Fruit fly (Drosophila melanogaster): ENCODE data around the gene Naglu.
A peak's percentile ranks its signal among the peaks of the same experiment; 100 is the strongest.

The Naglu gene

dm6 chr2L:8403286-8404270, 8.1 kb downstream of the Naglu start, which contains the start of gene emb (continued):
- TF ChIP-seq CG10431 (GFP tag; optimal IDR thresholded peaks at IDR 0.05) = no peak
- peak; percentile 89 for TF ChIP-seq nerfin-1 (tag; optimal IDR thresholded peaks at IDR 0.05)
- TF ChIP-seq grn (GFP tag; optimal IDR thresholded peaks at IDR 0.05) = no peak
- TF ChIP-seq ERR (GFP tag; optimal IDR thresholded peaks at IDR 0.05) = no peak
- TF ChIP-seq CG10543 (GFP tag; optimal IDR thresholded peaks at IDR 0.05) = no peak
- TF ChIP-seq scrt (GFP tag; optimal IDR thresholded peaks at IDR 0.05) = no peak
- peak; percentile 30 for TF ChIP-seq maf-S (GFP tag; optimal IDR thresholded peaks at IDR 0.05)
- peak; percentile 93 for TF ChIP-seq zen2 (GFP tag; IDR thresholded peaks at IDR 0.05; ENCODE audit: partially characterized antibody)
- TF ChIP-seq Trl (optimal IDR thresholded peaks at IDR 0.05) = no peak
- peak; percentile 50 for TF ChIP-seq Trl (GFP tag; optimal IDR thresholded peaks at IDR 0.05)
- no peak for TF ChIP-seq Nf-YC (tag; optimal IDR thresholded peaks at IDR 0.05)
- TF ChIP-seq CG34376 (GFP tag; optimal IDR thresholded peaks at IDR 0.05) = peak; percentile 24
- TF ChIP-seq CG2199 (GFP tag; IDR thresholded peaks at IDR 0.05) = no peak
- no peak for TF ChIP-seq Hand (GFP tag; optimal IDR thresholded peaks at IDR 0.05)
- no peak for TF ChIP-seq CG6175 (GFP tag; IDR thresholded peaks at IDR 0.05)
- peak; percentile 19 for TF ChIP-seq repo (GFP tag; optimal IDR thresholded peaks at IDR 0.05)
- TF ChIP-seq CG3281 (GFP tag; optimal IDR thresholded peaks at IDR 0.05) = peak; percentile 73
- peak; percentile 44 for TF ChIP-seq tx (GFP tag; optimal IDR thresholded peaks at IDR 0.05)
- TF ChIP-seq az2 (GFP tag; optimal IDR thresholded peaks at IDR 0.05) = peak; percentile 51
- peak; percentile 27 for TF ChIP-seq slp2 (GFP tag; optimal IDR thresholded peaks at IDR 0.05)

dm6 chr2L:8402928-8403285, 8.8 kb downstream of the Naglu start, which contains the start of gene fy:
Gene fy (minus strand): TSS chr2L:8403280.
- TF ChIP-seq Sox100B (GFP tag; optimal IDR thresholded peaks at IDR 0.05) (peak; percentile 22), cg (GFP tag; optimal IDR thresholded peaks at IDR 0.05) (no peak), CG17385 (GFP tag; optimal IDR thresholded peaks at IDR 0.05) (peak; percentile 91), CG5180 (GFP tag; optimal IDR thresholded peaks at IDR 0.05) (peak; percentile 96)

dm6 chr2L:8399863-8400598, 11.6 kb downstream of the Naglu start, which contains the start of gene CG31898:
Gene CG31898 (plus strand): TSS chr2L:8400421.
- TF ChIP-seq pzg (GFP tag; optimal IDR thresholded peaks at IDR 0.05) (peak; percentile 43), Dref (GFP tag; IDR thresholded peaks at IDR 0.05) (peak; percentile 78), CG15514 (GFP tag; optimal IDR thresholded peaks at IDR 0.05) (peak; percentile 16), ttk (GFP tag; IDR thresholded peaks at IDR 0.05) (no peak), zen2 (GFP tag; IDR thresholded peaks at IDR 0.05; ENCODE audit: partially characterized antibody) (no peak; the same call in 2 of the 3 replicates), CG10267 (tag; optimal IDR thresholded peaks at IDR 0.05) (peak; percentile 23), unc-4 (GFP tag; IDR thresholded peaks at IDR 0.05; ENCODE audit: partially characterized antibody) (0 out of 2 replicates have a peak, but pooled peaks have one; percentile 26), nerfin-2 (GFP tag; IDR thresholded peaks at IDR 0.05; ENCODE audit: partially characterized antibody) (peak; percentile 48; the same call in 1 of the 2 replicates), CG11560 (tag; IDR thresholded peaks at IDR 0.05) (peak; percentile 96), Dbx (GFP tag; IDR thresholded peaks at IDR 0.05) (no peak), CG17361 (GFP tag; IDR thresholded peaks at IDR 0.05) (0 out of 3 replicates have a peak, but pooled peaks have one; percentile 10), lbe (GFP tag; optimal IDR thresholded peaks at IDR 0.05) (peak; percentile 47), CG17612 (GFP tag; IDR thresholded peaks at IDR 0.05) (no peak), CG12659 (GFP tag; optimal IDR thresholded peaks at IDR 0.05) (peak; percentile 1), CG14710 (tag; optimal IDR thresholded peaks at IDR 0.05) (peak; percentile 99), grn (GFP tag; optimal IDR thresholded peaks at IDR 0.05) (no peak), E2f2 (GFP tag; IDR thresholded peaks at IDR 0.05) (peak; percentile 94), MBD-R2 (GFP tag; IDR thresholded peaks at IDR 0.05) (peak; percentile 64), Dll (GFP tag; IDR thresholded peaks at IDR 0.05; ENCODE audit: partially characterized antibody) (peak; percentile 52; the same call in 2 of the 4 replicates), Ets97D (GFP tag; optimal IDR thresholded peaks at IDR 0.05) (no peak), HLH4C (GFP tag; IDR thresholded peaks at IDR 0.05; ENCODE audit: partially characterized antibody) (peak; percentile 45; the same call in 1 of the 3 replicates), Scr (GFP tag; IDR thresholded peaks at IDR 0.05; ENCODE audit: partially characterized antibody) (peak; percentile 41; the same call in 1 of the 2 replicates)

Measured in whole organism, embryonic.